Worm (Caenorhabditis elegans) whole organism, L1 larva: ENCODE data around the gene F59F5.4.
A peak's percentile ranks its signal among the peaks of the same experiment; 100 is the strongest.

Experiments used
- C16A3.4 ChIP-seq: fragments of 150-350 bp; optimal IDR thresholded peaks from 2 replicates; lab custom pipeline; 2014; ENCODE audit warnings: missing biosample characterization, missing genetic modification characterization
- C34B4.2 ChIP-seq: sonication (generic microtip); optimal IDR thresholded peaks from 2 replicates; lab custom pipeline; 2017; ENCODE audit warnings: mild to moderate bottlenecking, missing genetic modification characterization, missing compliant biosample characterization
- F16B12.6 ChIP-seq: fragments of 150-350 bp; optimal IDR thresholded peaks from 2 replicates; lab custom pipeline; 2014; ENCODE audit warnings: missing biosample characterization, missing genetic modification characterization
- Y116A8C.19 ChIP-seq: sonication (generic microtip); optimal IDR thresholded peaks from 2 replicates; lab custom pipeline; 2016; ENCODE audit warnings: missing compliant biosample characterization, missing genetic modification characterization, borderline replicate concordance
- aha-1 ChIP-seq: fragments of 150-350 bp; optimal IDR thresholded peaks from 2 replicates; lab custom pipeline; 2014; ENCODE audit warnings: missing biosample characterization, missing genetic modification characterization
- aly-2 ChIP-seq: fragments of 150-350 bp; optimal IDR thresholded peaks from 2 replicates; lab custom pipeline; 2014; ENCODE audit warnings: missing biosample characterization, missing genetic modification characterization
- blmp-1 ChIP-seq: fragments of 150-350 bp; optimal IDR thresholded peaks from 2 replicates; lab custom pipeline; 2014; ENCODE audit warnings: missing biosample characterization, missing genetic modification characterization
- ceh-63 ChIP-seq: fragments of 200-800 bp; sonication (Bioruptor generic); optimal IDR thresholded peaks from 2 replicates; lab custom pipeline; 2018; ENCODE audit warnings: mild to moderate bottlenecking, missing genetic modification characterization, missing compliant biosample characterization
- ceh-8 ChIP-seq: fragments of 200-800 bp; sonication (Bioruptor generic); optimal IDR thresholded peaks from 2 replicates; lab custom pipeline; 2018; ENCODE audit warnings: mild to moderate bottlenecking, missing genetic modification characterization, moderate library complexity, missing compliant biosample characterization
- ceh-88 ChIP-seq: fragments of 200-800 bp; sonication (Bioruptor generic); IDR thresholded peaks from 2 replicates; pipeline ENCODE4 v1.3.6; 2022; ENCODE audit warnings: missing genetic modification characterization, missing compliant biosample characterization
- ces-1 ChIP-seq: fragments of 150-350 bp; optimal IDR thresholded peaks from 2 replicates; lab custom pipeline; 2014; ENCODE audit warnings: missing biosample characterization, missing genetic modification reagents, missing genetic modification characterization
- dpl-1 ChIP-seq, 3 experiments: fragments of 150-350 bp in 2 of 3; sonication (generic microtip) in 1 of 3; optimal IDR thresholded peaks; 2 replicates each; lab custom pipeline; 2014 to 2017; ENCODE audit warnings: missing biosample characterization in 3 of 3, missing genetic modification characterization in 3 of 3, missing genetic modification reagents in 3 of 3
- dsc-1 ChIP-seq: sonication (generic microtip); optimal IDR thresholded peaks from 2 replicates; lab custom pipeline; 2016; ENCODE audit warnings: mild to moderate bottlenecking, missing genetic modification characterization, missing compliant biosample characterization
- efl-1 ChIP-seq, 4 experiments: fragments of 150-350 bp; optimal IDR thresholded peaks in 3 of 4; peaks in 1 of 4; 1 replicate in 1 of 4; 2 replicates in 3 of 4; lab custom pipeline; 2014; ENCODE audit warnings: missing biosample characterization in 2 of 4, missing genetic modification characterization in 2 of 4, missing genetic modification reagents in 2 of 4
- elt-2 ChIP-seq: sonication (generic microtip); optimal IDR thresholded peaks from 2 replicates; lab custom pipeline; 2016; ENCODE audit warnings: missing genetic modification characterization, mild to moderate bottlenecking, inconsistent platforms, missing compliant biosample characterization, missing genetic modification reagents
- fkh-4 ChIP-seq: sonication (generic microtip); optimal IDR thresholded peaks from 2 replicates; lab custom pipeline; 2016; ENCODE audit warnings: missing compliant biosample characterization, missing genetic modification characterization, borderline replicate concordance
- fkh-8 ChIP-seq: sonication (generic microtip); optimal IDR thresholded peaks from 2 replicates; lab custom pipeline; 2016; ENCODE audit warnings: mild to moderate bottlenecking, missing genetic modification characterization, missing compliant biosample characterization
- grh-1 ChIP-seq: fragments of 200-800 bp; sonication (Bioruptor generic); IDR thresholded peaks from 2 replicates; pipeline ENCODE4 v1.3.6; 2022; ENCODE audit warnings: missing genetic modification reagents, missing genetic modification characterization, missing compliant biosample characterization
- lin-35 ChIP-seq, 2 experiments: fragments of 150-350 bp; optimal IDR thresholded peaks; 2 replicates each; lab custom pipeline; 2014; ENCODE audit warnings: missing biosample characterization in 2 of 2, missing genetic modification characterization in 2 of 2, missing genetic modification reagents in 2 of 2
- lin-39 ChIP-seq: fragments of 150-350 bp; optimal IDR thresholded peaks from 2 replicates; lab custom pipeline; 2014; ENCODE audit warnings: missing biosample characterization, missing genetic modification reagents, missing genetic modification characterization
- lsy-2 ChIP-seq, 2 experiments: fragments of 150-350 bp; optimal IDR thresholded peaks; 2 replicates each; lab custom pipeline; 2014; ENCODE audit warnings: missing biosample characterization in 2 of 2, missing genetic modification characterization in 2 of 2
- mep-1 ChIP-seq: fragments of 150-350 bp; optimal IDR thresholded peaks from 2 replicates; lab custom pipeline; 2014; ENCODE audit warnings: missing biosample characterization, missing genetic modification characterization
- nhr-11 ChIP-seq: fragments of 150-350 bp; optimal IDR thresholded peaks from 2 replicates; lab custom pipeline; 2014; ENCODE audit warnings: missing biosample characterization, missing genetic modification characterization
- nhr-20 ChIP-seq: sonication (generic microtip); optimal IDR thresholded peaks from 2 replicates; lab custom pipeline; 2016; ENCODE audit warnings: mild to moderate bottlenecking, missing genetic modification characterization, missing compliant biosample characterization
- nhr-47 ChIP-seq: sonication (generic microtip); optimal IDR thresholded peaks from 2 replicates; lab custom pipeline; 2016; ENCODE audit warnings: mild to moderate bottlenecking, missing genetic modification characterization, moderate library complexity, missing compliant biosample characterization
- nhr-71 ChIP-seq: sonication (generic microtip); optimal IDR thresholded peaks from 2 replicates; lab custom pipeline; 2016; ENCODE audit warnings: mild to moderate bottlenecking, missing genetic modification characterization, moderate library complexity, missing compliant biosample characterization
- nhr-77 ChIP-seq: fragments of 150-350 bp; optimal IDR thresholded peaks from 2 replicates; lab custom pipeline; 2014; ENCODE audit warnings: missing biosample characterization, missing genetic modification characterization
- nhr-85 ChIP-seq: sonication (generic microtip); peaks from one replicate; lab custom pipeline; 2016; ENCODE audit warnings: missing genetic modification characterization, inconsistent platforms, missing compliant biosample characterization
- pax-3 ChIP-seq: fragments of 200-800 bp; sonication (Bioruptor generic); optimal IDR thresholded peaks from 2 replicates; lab custom pipeline; 2018; ENCODE audit warnings: mild to moderate bottlenecking, missing genetic modification characterization, moderate library complexity, missing compliant biosample characterization
- pqm-1 ChIP-seq: sonication (generic microtip); optimal IDR thresholded peaks from 3 replicates; lab custom pipeline; 2017; ENCODE audit warnings: missing biosample characterization, missing genetic modification characterization
- rnt-1 ChIP-seq: sonication (generic microtip); optimal IDR thresholded peaks from 2 replicates; lab custom pipeline; 2016; ENCODE audit warnings: mild to moderate bottlenecking, missing genetic modification characterization, moderate library complexity, missing compliant biosample characterization
- snpc-4 ChIP-seq: fragments of 150-350 bp; optimal IDR thresholded peaks from 2 replicates; lab custom pipeline; 2014; ENCODE audit warnings: missing biosample characterization, missing genetic modification characterization
- snu-23 ChIP-seq: sonication (generic microtip); optimal IDR thresholded peaks from 2 replicates; lab custom pipeline; 2016; ENCODE audit warnings: missing genetic modification characterization, missing compliant biosample characterization
- sptf-1 ChIP-seq: fragments of 150-350 bp; optimal IDR thresholded peaks from 2 replicates; lab custom pipeline; 2014; ENCODE audit warnings: missing biosample characterization, missing genetic modification characterization
- sup-37 ChIP-seq: fragments of 200-800 bp; sonication (Bioruptor generic); optimal IDR thresholded peaks from 2 replicates; lab custom pipeline; 2018; ENCODE audit warnings: mild to moderate bottlenecking, missing genetic modification characterization, missing compliant biosample characterization
- swsn-7 ChIP-seq: sonication (generic microtip); optimal IDR thresholded peaks from 2 replicates; lab custom pipeline; 2016; ENCODE audit warnings: missing genetic modification characterization, missing compliant biosample characterization
- tbx-2 ChIP-seq: sonication (generic microtip); optimal IDR thresholded peaks from 2 replicates; lab custom pipeline; 2016; ENCODE audit warnings: missing genetic modification characterization, missing compliant biosample characterization
- tlp-1 ChIP-seq: fragments of 150-350 bp; optimal IDR thresholded peaks from 2 replicates; lab custom pipeline; 2014; ENCODE audit warnings: missing biosample characterization, missing genetic modification characterization
- unc-130 ChIP-seq: fragments of 150-350 bp; optimal IDR thresholded peaks from 2 replicates; lab custom pipeline; 2017; ENCODE audit warnings: missing biosample characterization, missing genetic modification characterization, inconsistent platforms
- unc-62 ChIP-seq: fragments of 150-350 bp; optimal IDR thresholded peaks from 2 replicates; lab custom pipeline; 2014; ENCODE audit warnings: missing biosample characterization, missing genetic modification reagents, missing genetic modification characterization
- unc-98 ChIP-seq: fragments of 200-800 bp; sonication (Bioruptor generic); IDR thresholded peaks from 2 replicates; pipeline ENCODE4 v1.3.6; 2022; ENCODE audit warnings: missing genetic modification characterization, missing compliant biosample characterization
- vab-15 ChIP-seq: sonication (generic microtip); optimal IDR thresholded peaks from 2 replicates; lab custom pipeline; 2017; ENCODE audit warnings: missing genotype, mild to moderate bottlenecking, missing genetic modification characterization, missing compliant biosample characterization
- xbp-1 ChIP-seq: sonication (generic microtip); optimal IDR thresholded peaks from 2 replicates; lab custom pipeline; 2016; ENCODE audit warnings: missing genetic modification characterization, missing compliant biosample characterization
- zag-1 ChIP-seq: fragments of 150-350 bp; optimal IDR thresholded peaks from 2 replicates; lab custom pipeline; 2014; ENCODE audit warnings: missing biosample characterization, missing genetic modification characterization
- zip-4 ChIP-seq: fragments of 200-800 bp; sonication (Bioruptor generic); optimal IDR thresholded peaks from 2 replicates; lab custom pipeline; 2018; ENCODE audit warnings: mild to moderate bottlenecking, missing genetic modification characterization, moderate library complexity, missing compliant biosample characterization

F59F5.4 gene

ce11 chrX:10555189-10555964, 12.6 kb downstream of the F59F5.4 start, which contains the start of gene syd-2 (continued):
- TF ChIP-seq zag-1 (tag; lab: Kevin White, UChicago) = no peak
- peak; percentile 74 for TF ChIP-seq nhr-77
- TF ChIP-seq lsy-2 (tag; optimal IDR thresholded peaks at IDR 0.05; lab: Kevin White, UChicago) = peak; percentile 43 to 70
- no peak for TF ChIP-seq ceh-88 (GFP tag; lab: Robert Waterston, UW)
- TF ChIP-seq unc-62 = no peak
- TF ChIP-seq fkh-4 (tag; lab: Kevin White, UChicago) = peak; percentile 9
- no peak for TF ChIP-seq tlp-1 (tag; lab: Kevin White, UChicago)
- TF ChIP-seq nhr-85 (tag; lab: Kevin White, UChicago) = peak; percentile 79
- peak; percentile 80 for TF ChIP-seq mep-1 (tag; lab: Kevin White, UChicago)
- peak; percentile 3 for TF ChIP-seq nhr-11 (tag; lab: Kevin White, UChicago)
- no peak for TF ChIP-seq lin-39 (tag; lab: Kevin White, UChicago)
- no peak for TF ChIP-seq pqm-1
- TF ChIP-seq aly-2 (tag; lab: Kevin White, UChicago) = no peak
- peak; percentile 85 for TF ChIP-seq fkh-8 (tag; lab: Kevin White, UChicago)
- TF ChIP-seq Y116A8C.19 = no peak

ce11 chrX:10556764-10557163, 14.0 kb downstream of the F59F5.4 start:
- TF ChIP-seq zip-4 (GFP tag; lab: Kevin White, UChicago) (no peak), F16B12.6 (no peak), nhr-11 (tag; lab: Kevin White, UChicago) (no peak), vab-15 (tag; lab: Kevin White, UChicago) (no peak), C34B4.2 (tag; lab: Kevin White, UChicago) (no peak), swsn-7 (tag; lab: Kevin White, UChicago) (no peak), C16A3.4 (tag; lab: Kevin White, UChicago) (no peak), ceh-88 (GFP tag; lab: Robert Waterston, UW) (no peak), rnt-1 (tag; lab: Kevin White, UChicago) (no peak), ces-1 (GFP tag; lab: Kevin White, UChicago) (no peak), tlp-1 (tag; lab: Kevin White, UChicago) (no peak), nhr-85 (tag; lab: Kevin White, UChicago) (no peak), grh-1 (no peak)

- TF ChIP-seq ceh-63 (GFP tag; lab: Kevin White, UChicago) (no peak), mep-1 (tag; lab: Kevin White, UChicago) (no peak), unc-62 (no peak), unc-98 (no peak), ceh-8 (GFP tag; lab: Kevin White, UChicago) (no peak)
Measured at ce11 chrX:10559203-10559602, 16.4 kb downstream of the F59F5.4 start, which contains the start of gene F59F5.7. TSS of gene F59F5.7 (plus strand) at chrX:10559503.

- TF ChIP-seq lin-35 (GFP tag; optimal IDR thresholded peaks at IDR 0.05; lab: Kevin White, UChicago) = peak; percentile 26 to 80
- TF ChIP-seq dsc-1 (tag; lab: Kevin White, UChicago) = peak; percentile 29
- TF ChIP-seq C16A3.4 (tag; lab: Kevin White, UChicago) = peak; percentile 46
- no peak for TF ChIP-seq unc-62
- TF ChIP-seq swsn-7 (tag; lab: Kevin White, UChicago) = peak; percentile 50
- TF ChIP-seq nhr-20 = peak; percentile 50
- no peak for TF ChIP-seq sup-37
- TF ChIP-seq grh-1 = no peak
- peak; percentile 32 for TF ChIP-seq xbp-1
- peak; percentile 44 for TF ChIP-seq nhr-71 (tag; lab: Kevin White, UChicago)
- no peak for TF ChIP-seq vab-15 (tag; lab: Kevin White, UChicago)
- TF ChIP-seq dpl-1 (GFP tag; optimal IDR thresholded peaks at IDR 0.05; lab: Kevin White, UChicago) = peak; percentile 21 to 70 (median 69)
- peak; percentile 77 for TF ChIP-seq blmp-1
- peak; percentile 21 for TF ChIP-seq tbx-2 (tag; lab: Kevin White, UChicago)
- TF ChIP-seq nhr-47 (tag; lab: Kevin White, UChicago) = peak; percentile 31
- no peak for TF ChIP-seq elt-2 (tag; lab: Kevin White, UChicago)
- TF ChIP-seq efl-1 (optimal IDR thresholded peaks at IDR 0.05; lab: Kevin White, UChicago) = peak; percentile 33 to 58
- TF ChIP-seq efl-1 (GFP tag; optimal IDR thresholded peaks at IDR 0.05 in 1 of 2; lab: Kevin White, UChicago) = peak; percentile 57 to 96
- TF ChIP-seq sptf-1 (tag; lab: Kevin White, UChicago) = no peak
- peak; percentile 21 for TF ChIP-seq unc-130 (tag; lab: Kevin White, UChicago)
- TF ChIP-seq snu-23 = peak; percentile 63
- peak; percentile 20 to 58 for TF ChIP-seq lsy-2 (tag; optimal IDR thresholded peaks at IDR 0.05; lab: Kevin White, UChicago)
- TF ChIP-seq aha-1 (tag; lab: Kevin White, UChicago) = no peak
- TF ChIP-seq snpc-4 (tag; lab: Kevin White, UChicago) = no peak
- TF ChIP-seq pax-3 = no peak
- peak; percentile 61 for TF ChIP-seq nhr-85 (tag; lab: Kevin White, UChicago)
Measured at ce11 chrX:10566775-10567174, 24.0 kb downstream of the F59F5.4 start.
